Fruit fly (Drosophila melanogaster): ENCODE measurements around the gene Gr64c.

The Gr64c gene

dm6 chr3L:4016754-4017153 lies 11.7 kb upstream of the Gr64c start (continued):
- TF ChIP-seq wek (GFP tag; optimal IDR thresholded peaks at IDR 0.05) (no peak), CrebB (tag; optimal IDR thresholded peaks at IDR 0.05) (no peak), CG30020 (tag; optimal IDR thresholded peaks at IDR 0.05) (no peak), az2 (GFP tag; optimal IDR thresholded peaks at IDR 0.05) (peak; percentile 75), ac (GFP tag; optimal IDR thresholded peaks at IDR 0.05) (peak; percentile 52), C15 (GFP tag; IDR thresholded peaks at IDR 0.05) (no peak), D19A (tag; optimal IDR thresholded peaks at IDR 0.05) (peak; percentile 51), CG13894 (tag; optimal IDR thresholded peaks at IDR 0.05) (no peak), CG16863 (GFP tag; optimal IDR thresholded peaks at IDR 0.05) (peak; percentile 65), CG14667 (GFP tag; IDR thresholded peaks at IDR 0.05) (peak; percentile 52; the same call in 1 of the 2 replicates), gsb (GFP tag; IDR thresholded peaks at IDR 0.05) (no peak), CG18599 (GFP tag; optimal IDR thresholded peaks at IDR 0.05) (no peak), Atf-2 (GFP tag; optimal IDR thresholded peaks at IDR 0.05) (peak; percentile 32), CG9876 (GFP tag; optimal IDR thresholded peaks at IDR 0.05) (no peak), Ssrp (tag; optimal IDR thresholded peaks at IDR 0.05) (peak; percentile 73), CG15514 (GFP tag; optimal IDR thresholded peaks at IDR 0.05) (no peak), gt (GFP tag; IDR thresholded peaks at IDR 0.05) (peak; percentile 55; the same call in 1 of the 2 replicates), Camta (GFP tag; optimal IDR thresholded peaks at IDR 0.05) (peak; percentile 36), CG18619 (GFP tag; optimal IDR thresholded peaks at IDR 0.05) (peak; percentile 35), slp2 (GFP tag; optimal IDR thresholded peaks at IDR 0.05) (peak; percentile 45), CG12219 (GFP tag; optimal IDR thresholded peaks at IDR 0.05) (peak; percentile 65), CG31224 (GFP tag; IDR thresholded peaks at IDR 0.05) (0 out of 2 replicates have a peak, but pooled peaks have one; percentile 25), klu (GFP tag; IDR thresholded peaks at IDR 0.05) (peak; percentile 37; the same call in 1 of the 2 replicates), Scr (GFP tag; IDR thresholded peaks at IDR 0.05; ENCODE audit: partially characterized antibody) (no peak), NC2β (GFP tag; optimal IDR thresholded peaks at IDR 0.05) (peak; percentile 57), Six4 (GFP tag; optimal IDR thresholded peaks at IDR 0.05) (peak; percentile 63), B-H1 (GFP tag; IDR thresholded peaks at IDR 0.05) (0 out of 3 replicates have a peak, but pooled peaks have one; percentile 11), ase (GFP tag; IDR thresholded peaks at IDR 0.05) (peak; percentile 58; the same call in 1 of the 3 replicates), Pdp1 (GFP tag; optimal IDR thresholded peaks at IDR 0.05) (peak; percentile 43 to 59), CG8388 (GFP tag; optimal IDR thresholded peaks at IDR 0.05) (peak; percentile 54), seq (GFP tag; IDR thresholded peaks at IDR 0.05) (no peak), sens (GFP tag) (peak; percentile 97), CG8359 (GFP tag; optimal IDR thresholded peaks at IDR 0.05; ENCODE audit: borderline replicate concordance) (no peak), bowl (GFP tag; IDR thresholded peaks at IDR 0.05) (no peak), PHDP (tag; optimal IDR thresholded peaks at IDR 0.05) (peak; percentile 48), Hr51 (GFP tag; optimal IDR thresholded peaks at IDR 0.05) (peak in 1 of 2 experiments; percentile 7), Stat92E (GFP tag; optimal IDR thresholded peaks at IDR 0.05) (no peak), sens-2 (GFP tag; IDR thresholded peaks at IDR 0.05) (peak; percentile 75; the same call in 1 of the 2 replicates), ro (GFP tag; IDR thresholded peaks at IDR 0.05) (no peak; the same call in 1 of the 2 replicates), grn (GFP tag; optimal IDR thresholded peaks at IDR 0.05) (no peak), Drgx (GFP tag; IDR thresholded peaks at IDR 0.05) (peak; percentile 53), ATbp (GFP tag; optimal IDR thresholded peaks at IDR 0.05) (peak; percentile 62), esg (GFP tag; conservative IDR thresholded peaks at IDR 0.05) (peak; percentile 60; the same call in 1 of the 2 replicates), ap (GFP tag; IDR thresholded peaks at IDR 0.05) (peak; percentile 47; the same call in 1 of the 2 replicates)

Data from whole organism, embryonic.